Worm (Caenorhabditis elegans) whole organism, midembryonic: ENCODE measurements around the gene B0238.12.

Experiments used
- T22C8.4 ChIP-seq: fragments of 200-800 bp; sonication (Bioruptor generic); IDR thresholded peaks from 2 replicates; pipeline ENCODE4 v1.3.6; 2022; ENCODE audit warnings: missing genetic modification characterization, missing compliant biosample characterization
- cog-1 ChIP-seq: sonication (generic microtip); optimal IDR thresholded peaks from 2 replicates; lab custom pipeline; 2016; ENCODE audit warnings: missing genetic modification characterization, missing compliant biosample characterization
- flt-1 ChIP-seq: fragments of 200-800 bp; sonication (Bioruptor generic); IDR thresholded peaks from 2 replicates; pipeline ENCODE4 v1.3.6; 2022; ENCODE audit warnings: missing genetic modification characterization, missing compliant biosample characterization
- klf-2 ChIP-seq: fragments of 200-800 bp; sonication (Bioruptor generic); conservative IDR thresholded peaks from 2 replicates; pipeline ENCODE4 v1.3.6; 2022; ENCODE audit warnings: missing genetic modification reagents, missing genetic modification characterization, missing compliant biosample characterization
- med-1 ChIP-seq: sonication (generic microtip); optimal IDR thresholded peaks from 2 replicates; lab custom pipeline; 2017; ENCODE audit warnings: missing genetic modification characterization, mild to moderate bottlenecking, missing compliant biosample characterization, antibody characterized with exemption, missing genetic modification reagents; ENCODE audit not compliant: insufficient read depth
- ref-1 ChIP-seq: fragments of 200-800 bp; sonication (Bioruptor generic); conservative IDR thresholded peaks from 2 replicates; pipeline ENCODE4 v1.3.6; 2022; ENCODE audit warnings: missing genetic modification reagents, missing genetic modification characterization, missing compliant biosample characterization
- tab-1 ChIP-seq: fragments of 200-800 bp; sonication (Bioruptor generic); IDR thresholded peaks from 2 replicates; pipeline ENCODE4 v1.3.6; 2022; ENCODE audit warnings: missing genetic modification characterization, missing compliant biosample characterization
- ztf-23 ChIP-seq: fragments of 200-800 bp; sonication (Bioruptor generic); IDR thresholded peaks from 2 replicates; pipeline ENCODE4 v1.3.6; 2022; ENCODE audit warnings: missing genetic modification reagents, missing genetic modification characterization, missing compliant biosample characterization
- ztf-29 ChIP-seq: fragments of 200-800 bp; sonication (Bioruptor generic); IDR thresholded peaks from 2 replicates; pipeline ENCODE4 v1.3.6; 2022; ENCODE audit warnings: missing genetic modification reagents, missing genetic modification characterization, missing compliant biosample characterization

DNA sequence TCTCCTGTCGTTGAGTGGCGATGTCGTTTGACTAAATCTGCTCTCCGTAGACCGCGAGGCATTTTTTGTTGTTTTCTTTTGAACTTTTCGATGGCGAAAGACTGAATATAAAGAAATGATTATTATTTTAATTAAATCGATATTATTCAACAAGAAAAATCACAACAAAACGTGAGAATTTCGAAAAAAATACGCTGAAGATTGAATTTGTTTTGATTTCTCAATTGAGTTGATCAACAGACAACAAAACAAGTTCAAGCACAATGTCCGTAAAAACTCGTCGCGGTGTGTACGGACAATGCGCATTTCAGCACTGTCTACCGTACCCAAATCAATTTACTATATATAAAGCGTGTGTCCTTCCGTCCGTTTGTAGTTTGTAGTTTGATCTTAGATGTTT lies 12.4 kb downstream of the B0238.12 start, which contains the start of gene B0238.9:
- TF ChIP-seq tab-1 (GFP tag; lab: Robert Waterston, UW), result no peak
- TF ChIP-seq T22C8.4, result no peak
- no peak for TF ChIP-seq cog-1
- no peak for TF ChIP-seq ref-1 (GFP tag; lab: Robert Waterston, UW)
- TF ChIP-seq flt-1, result no peak
- TF ChIP-seq med-1 (GFP tag; lab: Kevin White, UChicago), result no peak
- TF ChIP-seq ztf-29, result no peak
- no peak for TF ChIP-seq ztf-23 (GFP tag; lab: Robert Waterston, UW)
- TF ChIP-seq klf-2 (GFP tag; lab: Robert Waterston, UW), result no peak
